Worm (Caenorhabditis elegans): ENCODE measurements around the gene abt-1.

The abt-1 gene

ce11 chrIV:10188505-10188904 is 26.2 kb downstream of the abt-1 start:
- TF ChIP-seq Y55F3AM.14 (GFP tag; optimal IDR thresholded peaks at IDR 0.05) (no peak), lin-13 (GFP tag; optimal IDR thresholded peaks at IDR 0.05) (no peak), F13H6.1 (tag; optimal IDR thresholded peaks at IDR 0.05) (no peak), ztf-11 (tag; optimal IDR thresholded peaks at IDR 0.05) (no peak), aly-2 (tag; optimal IDR thresholded peaks at IDR 0.05) (no peak), nhr-6 (tag; optimal IDR thresholded peaks at IDR 0.05) (no peak), egl-27 (tag; optimal IDR thresholded peaks at IDR 0.05) (no peak), lin-11 (tag; optimal IDR thresholded peaks at IDR 0.05) (no peak), unc-39 (tag; optimal IDR thresholded peaks at IDR 0.05) (no peak), sma-3 (GFP tag; optimal IDR thresholded peaks at IDR 0.05) (no peak), nhr-21 (tag; optimal IDR thresholded peaks at IDR 0.05) (no peak)

ce11 chrIV:10180133-10180749 is 34.5 kb downstream of the abt-1 start, which contains the start of gene gta-1:
Gene gta-1, plus strand, starts transcription at chrIV:10180660.
- TF ChIP-seq R02D3.7 (tag; optimal IDR thresholded peaks at IDR 0.05) (no peak), nhr-237 (tag; optimal IDR thresholded peaks at IDR 0.05) (no peak), dmd-4 (tag; optimal IDR thresholded peaks at IDR 0.05) (no peak), snpc-4 (tag; optimal IDR thresholded peaks at IDR 0.05) (no peak), nhr-25 (tag; optimal IDR thresholded peaks at IDR 0.05) (no peak), gmeb-1 (tag; optimal IDR thresholded peaks at IDR 0.05) (no peak), lin-11 (tag; optimal IDR thresholded peaks at IDR 0.05) (no peak), C34F6.9 (tag; optimal IDR thresholded peaks at IDR 0.05) (peak; percentile 38), aly-2 (tag; optimal IDR thresholded peaks at IDR 0.05) (no peak), ama-1 (optimal IDR thresholded peaks at IDR 0.05) (no peak), sma-3 (GFP tag; optimal IDR thresholded peaks at IDR 0.05) (no peak), nhr-21 (tag; optimal IDR thresholded peaks at IDR 0.05) (no peak), mab-5 (tag; optimal IDR thresholded peaks at IDR 0.05) (no peak), nhr-11 (tag; optimal IDR thresholded peaks at IDR 0.05) (no peak), alr-1 (tag; optimal IDR thresholded peaks at IDR 0.05) (no peak), nhr-77 (tag; optimal IDR thresholded peaks at IDR 0.05) (no peak), nhr-129 (tag; optimal IDR thresholded peaks at IDR 0.05) (peak; percentile 71), ceh-16 (tag; optimal IDR thresholded peaks at IDR 0.05) (no peak), sma-9 (GFP tag; optimal IDR thresholded peaks at IDR 0.05) (peak; percentile 20), sma-9 (tag; optimal IDR thresholded peaks at IDR 0.05) (no peak), nhr-10 (tag; optimal IDR thresholded peaks at IDR 0.05) (no peak), elt-3 (tag; optimal IDR thresholded peaks at IDR 0.05) (no peak), nhr-12 (tag; optimal IDR thresholded peaks at IDR 0.05) (no peak), blmp-1 (tag; optimal IDR thresholded peaks at IDR 0.05; ENCODE audit: insufficient read depth) (peak; percentile 20), ztf-11 (tag; optimal IDR thresholded peaks at IDR 0.05) (no peak), ztf-4 (tag; optimal IDR thresholded peaks at IDR 0.05) (peak; percentile 18), lin-39 (tag; optimal IDR thresholded peaks at IDR 0.05) (no peak), nhr-23 (tag; optimal IDR thresholded peaks at IDR 0.05) (no peak), ceh-82 (tag; optimal IDR thresholded peaks at IDR 0.05) (no peak), ZK546.5 (tag; optimal IDR thresholded peaks at IDR 0.05) (no peak), unc-39 (tag; optimal IDR thresholded peaks at IDR 0.05) (no peak), nhr-6 (tag; optimal IDR thresholded peaks at IDR 0.05) (no peak), Y55F3AM.14 (GFP tag; optimal IDR thresholded peaks at IDR 0.05) (no peak), fos-1 (tag; optimal IDR thresholded peaks at IDR 0.05) (no peak), peb-1 (tag; optimal IDR thresholded peaks at IDR 0.05) (no peak), unc-62 (GFP tag; optimal IDR thresholded peaks at IDR 0.05) (no peak), elt-1 (tag; optimal IDR thresholded peaks at IDR 0.05) (no peak), unc-55 (GFP tag; optimal IDR thresholded peaks at IDR 0.05) (peak; percentile 65), mdl-1 (tag; optimal IDR thresholded peaks at IDR 0.05) (no peak), ztf-1 (GFP tag; conservative IDR thresholded peaks at IDR 0.05) (no peak), zag-1 (tag; optimal IDR thresholded peaks at IDR 0.05) (no peak), lsy-2 (tag; optimal IDR thresholded peaks at IDR 0.05) (peak in 1 of 2 experiments; percentile 34), F13H6.1 (tag; optimal IDR thresholded peaks at IDR 0.05) (no peak), crh-2 (tag; optimal IDR thresholded peaks at IDR 0.05) (peak; percentile 52), egl-27 (tag; optimal IDR thresholded peaks at IDR 0.05) (no peak), sem-4 (tag; optimal IDR thresholded peaks at IDR 0.05) (no peak), lin-13 (GFP tag; optimal IDR thresholded peaks at IDR 0.05) (no peak), skn-1 (tag; optimal IDR thresholded peaks at IDR 0.05) (no peak), mbf-1 (tag; optimal IDR thresholded peaks at IDR 0.05) (no peak)
